Fruit fly (Drosophila melanogaster) whole organism, embryonic: ENCODE measurements around the gene Iyd.

Source experiments
- BtbVII ChIP-seq: fragments of 200-800 bp; sonication (Bioruptor generic); optimal IDR thresholded peaks from 3 replicates; lab custom pipeline; 2017; ENCODE audit warnings: missing biosample characterization, mild to moderate bottlenecking, missing genetic modification characterization
- fd3F ChIP-seq: fragments of 200-800 bp; sonication (Bioruptor generic); optimal IDR thresholded peaks from 2 replicates; lab custom pipeline; 2018; ENCODE audit warnings: missing biosample characterization, mild to moderate bottlenecking, missing genetic modification characterization, moderate library complexity
- sna ChIP-seq: fragments of 200-800 bp; sonication (Bioruptor generic); IDR thresholded peaks from 2 replicates; pipeline ENCODE4 v1.3.6; 2022; ENCODE audit warnings: missing biosample characterization, missing genetic modification characterization; ENCODE audit not compliant: partially characterized antibody

dm6 chr3L:11070372-11070854, 25.6 kb downstream of the Iyd start, which contains the start of gene Mocs1:
- TF ChIP-seq BtbVII (GFP tag; lab: Kevin White, UChicago) (no peak), fd3F (GFP tag; lab: Kevin White, UChicago) (no peak), sna (GFP tag; lab: Robert Waterston, UW) (no peak)
